Fruit fly (Drosophila melanogaster) whole organism, embryonic: ENCODE data around the gene mfr.

Source experiments
- Ada2b ChIP-seq: fragments of 200-800 bp; sonication (Bioruptor generic); IDR thresholded peaks from 2 replicates; pipeline ENCODE4 v1.3.6; 2022; ENCODE audit warnings: missing biosample characterization, missing genetic modification characterization
- Atf-2 ChIP-seq: fragments of 200-800 bp; sonication (Bioruptor generic); optimal IDR thresholded peaks from 2 replicates; lab custom pipeline; 2016; ENCODE audit warnings: missing biosample characterization, missing genetic modification characterization
- Bdp1 ChIP-seq: fragments of 200-800 bp; sonication (Bioruptor generic); optimal IDR thresholded peaks from 3 replicates; lab custom pipeline; 2016; ENCODE audit warnings: missing biosample characterization, missing genetic modification characterization
- Blimp-1 ChIP-seq: fragments of 200-800 bp; sonication (Bioruptor generic); optimal IDR thresholded peaks from 3 replicates; lab custom pipeline; 2018; ENCODE audit warnings: missing biosample characterization, missing genetic modification characterization, mild to moderate bottlenecking, moderate library complexity, missing genetic modification reagents
- CG10462 ChIP-seq: fragments of 200-800 bp; sonication (Bioruptor generic); optimal IDR thresholded peaks from 2 replicates; lab custom pipeline; 2016; ENCODE audit warnings: missing biosample characterization, missing genetic modification characterization
- CG12155 ChIP-seq: fragments of 200-800 bp; sonication (Bioruptor generic); optimal IDR thresholded peaks from 3 replicates; lab custom pipeline; 2016; ENCODE audit warnings: missing biosample characterization, missing genetic modification characterization
- CG12942 ChIP-seq: fragments of 200-800 bp; sonication (Bioruptor generic); optimal IDR thresholded peaks from 3 replicates; lab custom pipeline; 2016; ENCODE audit warnings: missing biosample characterization, missing genetic modification characterization
- CG13123 ChIP-seq: fragments of 200-800 bp; sonication (Bioruptor generic); optimal IDR thresholded peaks from 2 replicates; lab custom pipeline; 2016; ENCODE audit warnings: missing biosample characterization, missing genetic modification characterization
- CG14667 ChIP-seq: fragments of 200-800 bp; sonication (Bioruptor generic); IDR thresholded peaks from 2 replicates; pipeline ENCODE4 v1.3.6; 2022; ENCODE audit warnings: missing biosample characterization, missing genetic modification characterization
- CG14965 ChIP-seq: fragments of 200-800 bp; sonication (Bioruptor generic); optimal IDR thresholded peaks from 2 replicates; lab custom pipeline; 2016; ENCODE audit warnings: missing biosample characterization, missing genetic modification characterization, borderline replicate concordance
- CG15479 ChIP-seq: fragments of 200-800 bp; sonication (Bioruptor generic); optimal IDR thresholded peaks from 3 replicates; lab custom pipeline; 2019; ENCODE audit warnings: missing biosample characterization, mild to moderate bottlenecking, missing genetic modification characterization, moderate library complexity
- CG17328 ChIP-seq: fragments of 200-800 bp; sonication (Bioruptor generic); IDR thresholded peaks from 2 replicates; pipeline ENCODE4 v1.3.6; 2022; ENCODE audit warnings: missing biosample characterization, missing genetic modification characterization
- CG17612 ChIP-seq: fragments of 200-800 bp; sonication (Bioruptor generic); IDR thresholded peaks from 2 replicates; pipeline ENCODE4 v1.3.6; 2022; ENCODE audit warnings: missing biosample characterization, missing genetic modification characterization
- CG31388 ChIP-seq: fragments of 200-800 bp; sonication (Bioruptor generic); optimal IDR thresholded peaks from 2 replicates; lab custom pipeline; 2016; ENCODE audit warnings: missing biosample characterization, missing genetic modification characterization
- CG3163 ChIP-seq: fragments of 200-800 bp; sonication (Bioruptor generic); optimal IDR thresholded peaks from 3 replicates; lab custom pipeline; 2016; ENCODE audit warnings: missing biosample characterization, missing genetic modification characterization
- CG4328 ChIP-seq: fragments of 200-800 bp; sonication (Bioruptor generic); optimal IDR thresholded peaks from 3 replicates; lab custom pipeline; 2017; ENCODE audit warnings: missing biosample characterization, missing genetic modification reagents, missing genetic modification characterization
- CG4360 ChIP-seq: fragments of 200-800 bp; sonication (Bioruptor generic); IDR thresholded peaks from 2 replicates; pipeline ENCODE4 v1.3.6; 2022; ENCODE audit warnings: missing biosample characterization, missing genetic modification characterization
- CG7745 ChIP-seq: fragments of 200-800 bp; sonication (Bioruptor generic); optimal IDR thresholded peaks from 2 replicates; lab custom pipeline; 2018; ENCODE audit warnings: missing biosample characterization, mild to moderate bottlenecking, missing genetic modification characterization, moderate library complexity
- CG8478 ChIP-seq: fragments of >200 bp; optimal IDR thresholded peaks from 2 replicates; lab custom pipeline; 2018
- CG9215 ChIP-seq: fragments of 200-800 bp; sonication (Bioruptor generic); IDR thresholded peaks from 2 replicates; pipeline ENCODE4 v1.3.6; 2022; ENCODE audit warnings: missing biosample characterization, missing genetic modification characterization
- CG9727 ChIP-seq: fragments of 200-800 bp; sonication (Bioruptor generic); optimal IDR thresholded peaks from 3 replicates; lab custom pipeline; 2017; ENCODE audit warnings: missing biosample characterization, mild to moderate bottlenecking, missing genetic modification characterization
- D19A ChIP-seq: fragments of 200-800 bp; optimal IDR thresholded peaks from 3 replicates; lab custom pipeline; 2019; ENCODE audit warnings: missing biosample characterization, mild to moderate bottlenecking, missing genetic modification characterization, moderate library complexity
- Dfd ChIP-seq, 2 experiments: fragments of >200 bp; optimal IDR thresholded peaks; 2 replicates each; lab custom pipeline; 2017; ENCODE audit warnings: missing biosample characterization in 2 of 2, missing genetic modification characterization in 2 of 2
- Dip2 ChIP-seq: fragments of 200-800 bp; sonication (Bioruptor generic); IDR thresholded peaks from 2 replicates; pipeline ENCODE4 v1.3.6; 2022; ENCODE audit warnings: missing biosample characterization, missing genetic modification characterization
- Dll ChIP-seq: fragments of 200-800 bp; sonication (Bioruptor generic); IDR thresholded peaks from 4 replicates; pipeline ENCODE4 v1.3.6; 2022; ENCODE audit warnings: missing biosample characterization, missing genetic modification characterization; ENCODE audit not compliant: partially characterized antibody
- Drgx ChIP-seq: fragments of 200-800 bp; sonication (Bioruptor generic); IDR thresholded peaks from 2 replicates; pipeline ENCODE4 v1.3.6; 2022; ENCODE audit warnings: missing biosample characterization, missing genetic modification characterization
- Hmx ChIP-seq: fragments of 200-800 bp; sonication (Bioruptor generic); optimal IDR thresholded peaks from 2 replicates; lab custom pipeline; 2016; ENCODE audit warnings: missing biosample characterization, missing genetic modification characterization
- Jarid2 ChIP-seq: fragments of 200-800 bp; sonication (Bioruptor generic); optimal IDR thresholded peaks from 3 replicates; lab custom pipeline; 2017; ENCODE audit warnings: mild to moderate bottlenecking, missing biosample characterization, missing genetic modification reagents, missing genetic modification characterization
- Mrtf ChIP-seq: fragments of 200-800 bp; sonication (Bioruptor generic); IDR thresholded peaks from 3 replicates; pipeline ENCODE4 v1.3.6; 2022; ENCODE audit warnings: missing biosample characterization, missing genetic modification characterization
- Pdp1 ChIP-seq, 2 experiments: fragments of 200-800 bp; sonication (Bioruptor generic); optimal IDR thresholded peaks; 3 replicates each; lab custom pipeline; 2016; ENCODE audit warnings: missing biosample characterization in 2 of 2, missing genetic modification characterization in 2 of 2, mild to moderate bottlenecking in 1 of 2, moderate library complexity in 1 of 2
- Sry-β ChIP-seq: fragments of 200-800 bp; sonication (Bioruptor generic); optimal IDR thresholded peaks from 2 replicates; lab custom pipeline; 2018; ENCODE audit warnings: missing biosample characterization, mild to moderate bottlenecking, missing genetic modification characterization, moderate library complexity
- Trl ChIP-seq, 3 experiments: fragments of >200 bp in 2 of 3; fragments of 200-800 bp in 1 of 3; sonication (Bioruptor generic) in 1 of 3; optimal IDR thresholded peaks; 2 replicates in 1 of 3; 3 replicates in 2 of 3; lab custom pipeline; 2016 to 2017; ENCODE audit warnings: missing biosample characterization in 1 of 3, missing genetic modification characterization in 1 of 3
- Xbp1 ChIP-seq: fragments of 200-800 bp; sonication (Bioruptor generic); optimal IDR thresholded peaks from 3 replicates; lab custom pipeline; 2016; ENCODE audit warnings: missing biosample characterization, mild to moderate bottlenecking, missing genetic modification characterization
- al ChIP-seq: fragments of 200-800 bp; sonication (Bioruptor generic); IDR thresholded peaks from 2 replicates; pipeline ENCODE4 v1.3.6; 2022; ENCODE audit warnings: missing biosample characterization, missing genetic modification characterization
- croc ChIP-seq: fragments of 200-800 bp; sonication (Bioruptor generic); conservative IDR thresholded peaks from 3 replicates; pipeline ENCODE4 v1.3.6; 2022; ENCODE audit warnings: missing biosample characterization, missing genetic modification characterization
- esg ChIP-seq: fragments of 200-800 bp; sonication (Bioruptor generic); conservative IDR thresholded peaks from 2 replicates; pipeline ENCODE4 v1.3.6; 2022; ENCODE audit warnings: missing biosample characterization, missing genetic modification characterization
- hb ChIP-seq: fragments of 200-800 bp; sonication (Bioruptor generic); IDR thresholded peaks from 3 replicates; pipeline ENCODE4 v1.3.6; 2022; ENCODE audit warnings: missing biosample characterization, missing genetic modification characterization; ENCODE audit not compliant: partially characterized antibody
- insv ChIP-seq, 2 experiments: fragments of 200-800 bp; sonication (Bioruptor generic); optimal IDR thresholded peaks; 3 replicates each; lab custom pipeline; 2016 to 2018; ENCODE audit warnings: missing biosample characterization in 2 of 2, missing genetic modification characterization in 2 of 2
- jigr1 ChIP-seq: fragments of 200-800 bp; sonication (Bioruptor generic); IDR thresholded peaks from 3 replicates; pipeline ENCODE4 v1.3.6; 2022; ENCODE audit warnings: missing biosample characterization, missing genetic modification characterization
- lbe ChIP-seq: fragments of 200-800 bp; sonication (Bioruptor generic); optimal IDR thresholded peaks from 2 replicates; lab custom pipeline; 2016; ENCODE audit warnings: missing biosample characterization, mild to moderate bottlenecking, missing genetic modification characterization
- lov ChIP-seq, 2 experiments: fragments of 200-800 bp in 1 of 2; fragments of >200 bp in 1 of 2; sonication (Bioruptor generic) in 1 of 2; IDR thresholded peaks in 1 of 2; optimal IDR thresholded peaks in 1 of 2; 2 replicates in 1 of 2; 3 replicates in 1 of 2; pipeline versions ENCODE4 v1.3.6 to Lab custom; 2017 to 2022; ENCODE audit warnings: missing biosample characterization in 1 of 2, missing genetic modification characterization in 1 of 2
- mirr ChIP-seq: fragments of 200-800 bp; sonication (Bioruptor generic); optimal IDR thresholded peaks from 3 replicates; lab custom pipeline; 2018; ENCODE audit warnings: missing biosample characterization, mild to moderate bottlenecking, missing genetic modification characterization
- onecut ChIP-seq: fragments of 200-800 bp; sonication (Bioruptor generic); IDR thresholded peaks from 2 replicates; pipeline ENCODE4 v1.3.6; 2022; ENCODE audit warnings: missing biosample characterization, missing genetic modification characterization
- pfk ChIP-seq: fragments of 200-800 bp; sonication (Bioruptor generic); optimal IDR thresholded peaks from 2 replicates; lab custom pipeline; 2018; ENCODE audit warnings: missing biosample characterization, mild to moderate bottlenecking, missing genetic modification characterization, moderate library complexity
- pnt ChIP-seq: fragments of 200-800 bp; sonication (Bioruptor generic); optimal IDR thresholded peaks from 3 replicates; lab custom pipeline; 2016; ENCODE audit warnings: missing biosample characterization, missing genetic modification characterization
- prd ChIP-seq, 3 experiments: fragments of >200 bp in 2 of 3; fragments of 200-800 bp in 1 of 3; sonication (Bioruptor generic) in 1 of 3; optimal IDR thresholded peaks in 2 of 3; IDR thresholded peaks in 1 of 3; 2 replicates in 2 of 3; 3 replicates in 1 of 3; pipeline versions ENCODE4 v1.3.6 to Lab custom; 2017 to 2022; ENCODE audit warnings: missing biosample characterization in 1 of 3, missing genetic modification characterization in 1 of 3
- ro ChIP-seq: fragments of 200-800 bp; sonication (Bioruptor generic); IDR thresholded peaks from 2 replicates; pipeline ENCODE4 v1.3.6; 2022; ENCODE audit warnings: missing biosample characterization, missing genetic modification characterization
- run ChIP-seq: fragments of 200-800 bp; sonication (Bioruptor generic); optimal IDR thresholded peaks from 3 replicates; lab custom pipeline; 2018; ENCODE audit warnings: missing biosample characterization, mild to moderate bottlenecking, missing genetic modification characterization
- trh ChIP-seq: fragments of 200-800 bp; sonication (Bioruptor generic); optimal IDR thresholded peaks from 2 replicates; lab custom pipeline; 2016; ENCODE audit warnings: missing biosample characterization, missing genetic modification characterization
- ttk ChIP-seq: fragments of 200-800 bp; sonication (Bioruptor generic); IDR thresholded peaks from 2 replicates; pipeline ENCODE4 v2.1.2; 2022; ENCODE audit warnings: missing biosample characterization, missing genetic modification characterization
- yki ChIP-seq: fragments of >200 bp; optimal IDR thresholded peaks from 3 replicates; lab custom pipeline; 2018

The mfr gene

dm6 chr3L:8954648-8955033, 42.2 kb upstream of the mfr start, which contains the start of gene GNBP3 (continued):
- TF ChIP-seq CG12942 = no peak
- TF ChIP-seq lbe (GFP tag; lab: Kevin White, UChicago) = peak; percentile 96
- no peak for TF ChIP-seq trh
- no peak for TF ChIP-seq CG4328 (GFP tag; lab: Kevin White, UChicago)
- peak; percentile 46 for TF ChIP-seq CG9215 (GFP tag; lab: Robert Waterston, UW)
- TF ChIP-seq pfk (GFP tag; lab: Kevin White, UChicago) = no peak
- no peak for TF ChIP-seq pnt
- TF ChIP-seq Jarid2 (GFP tag; lab: Kevin White, UChicago) = no peak
- no peak for TF ChIP-seq Atf-2 (GFP tag; lab: Kevin White, UChicago)
- TF ChIP-seq CG3163 = no peak
- TF ChIP-seq hb (GFP tag; lab: Robert Waterston, UW) = no peak
- TF ChIP-seq prd (optimal IDR thresholded peaks at IDR 0.05; lab: Kevin White, UChicago) = no peak
- TF ChIP-seq prd (GFP tag; IDR thresholded peaks at IDR 0.05; lab: Robert Waterston, UW) = peak; percentile 77
- TF ChIP-seq CG8478 (lab: Kevin White, UChicago) = no peak
- TF ChIP-seq Pdp1 (GFP tag; optimal IDR thresholded peaks at IDR 0.05; lab: Kevin White, UChicago) = peak in 1 of 2 experiments; percentile 48
- TF ChIP-seq Hmx (GFP tag; lab: Kevin White, UChicago) = no peak
- peak; percentile 11 for TF ChIP-seq Sry-β (GFP tag; lab: Kevin White, UChicago)
- TF ChIP-seq Trl (optimal IDR thresholded peaks at IDR 0.05; lab: Kevin White, UChicago) = no peak
- peak; percentile 30 for TF ChIP-seq Trl (GFP tag; optimal IDR thresholded peaks at IDR 0.05; lab: Kevin White, UChicago)
- TF ChIP-seq CG12155 (GFP tag; lab: Kevin White, UChicago) = peak; percentile 12
- no peak for TF ChIP-seq CG14965
- TF ChIP-seq yki (lab: Kevin White, UChicago) = no peak
- no peak for TF ChIP-seq CG4360 (GFP tag; lab: Robert Waterston, UW)
- TF ChIP-seq CG7745 = no peak
- TF ChIP-seq CG31388 (GFP tag; lab: Kevin White, UChicago) = no peak
- TF ChIP-seq Dfd (GFP tag; optimal IDR thresholded peaks at IDR 0.05; lab: Kevin White, UChicago) = no peak
- no peak for TF ChIP-seq Dip2 (GFP tag; lab: Robert Waterston, UW)
- TF ChIP-seq ttk (GFP tag; lab: Robert Waterston, UW) = no peak
- TF ChIP-seq ro = no peak
- TF ChIP-seq Bdp1 (GFP tag; lab: Kevin White, UChicago) = no peak
- no peak for TF ChIP-seq CG14667 (GFP tag; lab: Robert Waterston, UW)
- no peak for TF ChIP-seq insv (GFP tag; optimal IDR thresholded peaks at IDR 0.05; lab: Kevin White, UChicago)
- no peak for TF ChIP-seq jigr1 (GFP tag; lab: Robert Waterston, UW)
- no peak for TF ChIP-seq CG15479 (GFP tag; lab: Kevin White, UChicago)
- TF ChIP-seq CG9727 (GFP tag; lab: Kevin White, UChicago) = peak; percentile 92
- peak; percentile 33 for TF ChIP-seq D19A (tag; lab: Kevin White, UChicago)
- TF ChIP-seq Xbp1 (GFP tag; lab: Kevin White, UChicago) = peak; percentile 42
- TF ChIP-seq CG17328 (GFP tag; lab: Robert Waterston, UW) = peak; percentile 47; the same call in 1 of the 2 replicates
- peak; percentile 39 for TF ChIP-seq al (GFP tag; lab: Robert Waterston, UW)
- TF ChIP-seq Drgx (GFP tag; lab: Robert Waterston, UW) = peak; percentile 74
- TF ChIP-seq Blimp-1 (GFP tag; lab: Kevin White, UChicago) = peak; percentile 75
- TF ChIP-seq mirr (GFP tag; lab: Kevin White, UChicago) = no peak
- no peak for TF ChIP-seq run (tag; lab: Kevin White, UChicago)
- peak; percentile 65 for TF ChIP-seq croc (GFP tag; lab: Robert Waterston, UW)
- TF ChIP-seq CG13123 (GFP tag; lab: Kevin White, UChicago) = no peak
- TF ChIP-seq esg (GFP tag; lab: Robert Waterston, UW) = 0 out of 2 replicates have a peak, but pooled peaks have one; percentile 17
- no peak for TF ChIP-seq Dll (GFP tag; lab: Robert Waterston, UW)
- TF ChIP-seq lov (optimal IDR thresholded peaks at IDR 0.05; lab: Kevin White, UChicago) = no peak
- TF ChIP-seq lov (GFP tag; IDR thresholded peaks at IDR 0.05; lab: Robert Waterston, UW) = 0 out of 3 replicates have a peak, but pooled peaks have one; percentile 26
- TF ChIP-seq CG17612 (GFP tag; lab: Robert Waterston, UW) = no peak
- peak; percentile 78 for TF ChIP-seq onecut (GFP tag; lab: Robert Waterston, UW)
- TF ChIP-seq Ada2b (GFP tag; lab: Robert Waterston, UW) = peak; percentile 69
- TF ChIP-seq CG10462 (GFP tag; lab: Kevin White, UChicago) = no peak
- no peak for TF ChIP-seq Mrtf (GFP tag; lab: Robert Waterston, UW)
